Worm (Caenorhabditis elegans) whole organism, mixed stage, embryonic: ENCODE measurements around the gene srw-67.

Source experiments
- blmp-1 ChIP-seq: fragments of 150-350 bp; optimal IDR thresholded peaks from 2 replicates; lab custom pipeline; 2014; ENCODE audit warnings: missing biosample characterization, missing genetic modification characterization
- ham-2 ChIP-seq: fragments of 200-800 bp; sonication (Bioruptor generic); optimal IDR thresholded peaks from 2 replicates; lab custom pipeline; 2018; ENCODE audit warnings: mild to moderate bottlenecking, missing genetic modification characterization, missing compliant biosample characterization
- nhr-237 ChIP-seq: fragments of 150-350 bp; optimal IDR thresholded peaks from 2 replicates; lab custom pipeline; 2014; ENCODE audit warnings: missing biosample characterization, missing genetic modification characterization
- nhr-28 ChIP-seq: fragments of 150-350 bp; optimal IDR thresholded peaks from 2 replicates; lab custom pipeline; 2014; ENCODE audit warnings: missing biosample characterization, missing genetic modification characterization
- unc-62 ChIP-seq: fragments of 150-350 bp; optimal IDR thresholded peaks from 2 replicates; lab custom pipeline; 2014; ENCODE audit warnings: missing biosample characterization, missing genetic modification reagents, missing genetic modification characterization

ce11 chrV:7439807-7440206 lies 22.3 kb downstream of the srw-67 start, which contains the start of gene try-13:
- no peak for TF ChIP-seq unc-62 (GFP tag; lab: Kevin White, UChicago)
- TF ChIP-seq ham-2 (GFP tag; lab: Kevin White, UChicago) = no peak
- TF ChIP-seq blmp-1 (tag; lab: Kevin White, UChicago) = no peak
- no peak for TF ChIP-seq nhr-237 (tag; lab: Kevin White, UChicago)
- no peak for TF ChIP-seq nhr-28 (tag; lab: Kevin White, UChicago)
